Fruit fly (Drosophila melanogaster): ENCODE measurements around the gene Hcf.

Hcf gene

dm6 chr4:404325-404724, 44.6 kb downstream of the Hcf start (continued):
- no peak for TF ChIP-seq CG32767 (GFP tag; IDR thresholded peaks at IDR 0.05)
- TF ChIP-seq CG10209 (GFP tag; optimal IDR thresholded peaks at IDR 0.05) = peak; percentile 2
- no peak for TF ChIP-seq jing (GFP tag; optimal IDR thresholded peaks at IDR 0.05)
- TF ChIP-seq sqz (GFP tag; optimal IDR thresholded peaks at IDR 0.05) = peak; percentile 75
- TF ChIP-seq dati (GFP tag; IDR thresholded peaks at IDR 0.05) = no peak
- TF ChIP-seq Side (GFP tag; optimal IDR thresholded peaks at IDR 0.05) = peak; percentile 7
- no peak for TF ChIP-seq vnd (GFP tag; IDR thresholded peaks at IDR 0.05; ENCODE audit: partially characterized antibody)
- no peak for TF ChIP-seq zen2 (GFP tag; IDR thresholded peaks at IDR 0.05; ENCODE audit: partially characterized antibody)
- no peak for TF ChIP-seq Neu2 (GFP tag; optimal IDR thresholded peaks at IDR 0.05; ENCODE audit: borderline replicate concordance)
- TF ChIP-seq CG2120 (GFP tag; optimal IDR thresholded peaks at IDR 0.05) = no peak
- TF ChIP-seq CG7357 (GFP tag; IDR thresholded peaks at IDR 0.05) = no peak
- TF ChIP-seq trh (GFP tag; optimal IDR thresholded peaks at IDR 0.05) = no peak
- no peak for TF ChIP-seq dm (GFP tag; optimal IDR thresholded peaks at IDR 0.05)
- no peak for TF ChIP-seq HLH54F (GFP tag; optimal IDR thresholded peaks at IDR 0.05)
- peak; percentile 62 for TF ChIP-seq gcm (GFP tag; optimal IDR thresholded peaks at IDR 0.05)
- TF ChIP-seq CG31365 (tag; optimal IDR thresholded peaks at IDR 0.05) = peak; percentile 34
- no peak for TF ChIP-seq eyg (GFP tag; optimal IDR thresholded peaks at IDR 0.05)
- no peak for TF ChIP-seq prd (optimal IDR thresholded peaks at IDR 0.05)
- no peak for TF ChIP-seq prd (GFP tag; IDR thresholded peaks at IDR 0.05)
- TF ChIP-seq Gug (GFP tag; IDR thresholded peaks at IDR 0.05) = no peak
- peak; percentile 64 for TF ChIP-seq CG6813 (GFP tag; optimal IDR thresholded peaks at IDR 0.05)
- TF ChIP-seq CG9215 (GFP tag; IDR thresholded peaks at IDR 0.05) = no peak
- TF ChIP-seq sob (GFP tag; IDR thresholded peaks at IDR 0.05) = no peak; the same call in 1 of the 2 replicates
- no peak for TF ChIP-seq sd (tag; optimal IDR thresholded peaks at IDR 0.05)
- TF ChIP-seq Spps (tag; optimal IDR thresholded peaks at IDR 0.05) = peak; percentile 19
- no peak for TF ChIP-seq cg (GFP tag; optimal IDR thresholded peaks at IDR 0.05)
- peak; percentile 69 for TF ChIP-seq CG17385 (GFP tag; optimal IDR thresholded peaks at IDR 0.05)
- TF ChIP-seq CG17361 (GFP tag; IDR thresholded peaks at IDR 0.05) = 0 out of 3 replicates have a peak, but pooled peaks have one; percentile 31
- TF ChIP-seq CG3726 (GFP tag; IDR thresholded peaks at IDR 0.05) = no peak
- TF ChIP-seq CkIIα-i1 (GFP tag; IDR thresholded peaks at IDR 0.05) = no peak
- no peak for TF ChIP-seq CG1024 (GFP tag; IDR thresholded peaks at IDR 0.05)
- TF ChIP-seq kni (GFP tag; optimal IDR thresholded peaks at IDR 0.05) = peak; percentile 23
- peak; percentile 59 for TF ChIP-seq Nf-YC (tag; optimal IDR thresholded peaks at IDR 0.05)
- TF ChIP-seq CG4617 (GFP tag; optimal IDR thresholded peaks at IDR 0.05; ENCODE audit: borderline replicate concordance) = no peak
- TF ChIP-seq dmrt11E (tag; optimal IDR thresholded peaks at IDR 0.05) = no peak
- TF ChIP-seq CG6683 (GFP tag; optimal IDR thresholded peaks at IDR 0.05) = peak; percentile 36
- no peak for TF ChIP-seq Fer2 (tag; optimal IDR thresholded peaks at IDR 0.05)
- peak; percentile 74 for TF ChIP-seq Asciz (GFP tag; optimal IDR thresholded peaks at IDR 0.05)
- TF ChIP-seq CG10267 (tag; optimal IDR thresholded peaks at IDR 0.05) = peak; percentile 62
- TF ChIP-seq CG42726 (GFP tag; IDR thresholded peaks at IDR 0.05; ENCODE audit: partially characterized antibody) = no peak
- TF ChIP-seq hb (GFP tag; IDR thresholded peaks at IDR 0.05; ENCODE audit: partially characterized antibody) = no peak
- TF ChIP-seq CG33557 (GFP tag; optimal IDR thresholded peaks at IDR 0.05) = peak; percentile 66
- no peak for TF ChIP-seq Dip2 (GFP tag; IDR thresholded peaks at IDR 0.05)
- TF ChIP-seq pros (GFP tag; optimal IDR thresholded peaks at IDR 0.05) = no peak
- TF ChIP-seq Meics (GFP tag; optimal IDR thresholded peaks at IDR 0.05) = peak; percentile 78
- TF ChIP-seq bab2 (GFP tag; optimal IDR thresholded peaks at IDR 0.05) = no peak
- no peak for TF ChIP-seq Bgb (GFP tag; IDR thresholded peaks at IDR 0.05; ENCODE audit: partially characterized antibody)
- peak; percentile 61 for TF ChIP-seq PHDP (tag; optimal IDR thresholded peaks at IDR 0.05)
- no peak for TF ChIP-seq al (GFP tag; IDR thresholded peaks at IDR 0.05)
- TF ChIP-seq CG10321 (GFP tag; IDR thresholded peaks at IDR 0.05) = no peak
- TF ChIP-seq BtbVII (GFP tag; optimal IDR thresholded peaks at IDR 0.05) = peak; percentile 64
